Fruit fly (Drosophila melanogaster) whole organism, adult: ENCODE results near the gene PolI.

ENCODE experiments used
- CG11617 ChIP-seq: fragments of 200-800 bp; sonication (Bioruptor generic); optimal IDR thresholded peaks from 2 replicates; lab custom pipeline; 2017; ENCODE audit warnings: mild to moderate bottlenecking, missing biosample characterization, missing genetic modification reagents, missing genetic modification characterization
- CG12768 ChIP-seq: fragments of 200-800 bp; sonication (Bioruptor generic); optimal IDR thresholded peaks from 2 replicates; lab custom pipeline; 2017; ENCODE audit warnings: missing biosample characterization, missing genetic modification characterization, mild to moderate bottlenecking, moderate library complexity, missing genetic modification reagents
- CG14711 ChIP-seq: fragments of 200-800 bp; sonication (Bioruptor generic); optimal IDR thresholded peaks from 2 replicates; lab custom pipeline; 2018; ENCODE audit warnings: missing biosample characterization, mild to moderate bottlenecking, missing genetic modification characterization, moderate library complexity
- CG1620 ChIP-seq: fragments of 200-800 bp; sonication (Bioruptor generic); optimal IDR thresholded peaks from 2 replicates; lab custom pipeline; 2016; ENCODE audit warnings: missing biosample characterization, missing genetic modification characterization
- CG33017 ChIP-seq: fragments of 200-800 bp; sonication (Bioruptor generic); optimal IDR thresholded peaks from 2 replicates; lab custom pipeline; 2018; ENCODE audit warnings: missing biosample characterization, mild to moderate bottlenecking, missing genetic modification characterization, moderate library complexity
- CG5204 ChIP-seq: fragments of 200-800 bp; sonication (Bioruptor generic); optimal IDR thresholded peaks from 2 replicates; lab custom pipeline; 2016; ENCODE audit warnings: missing biosample characterization, missing genetic modification characterization
- CG7045 ChIP-seq: fragments of 200-800 bp; sonication (Bioruptor generic); optimal IDR thresholded peaks from 2 replicates; lab custom pipeline; 2017; ENCODE audit warnings: missing biosample characterization, mild to moderate bottlenecking, missing genetic modification characterization
- CG7101 ChIP-seq: fragments of 200-800 bp; sonication (Bioruptor generic); optimal IDR thresholded peaks from 2 replicates; lab custom pipeline; 2018; ENCODE audit warnings: missing biosample characterization, mild to moderate bottlenecking, missing genetic modification characterization, moderate library complexity
- Clk ChIP-seq: fragments of 200-800 bp; sonication (Bioruptor generic); optimal IDR thresholded peaks from 2 replicates; lab custom pipeline; 2017; ENCODE audit warnings: missing biosample characterization, missing genetic modification characterization
- Crg-1 ChIP-seq: fragments of 200-800 bp; sonication (Bioruptor generic); optimal IDR thresholded peaks from 2 replicates; lab custom pipeline; 2016; ENCODE audit warnings: missing biosample characterization, missing genetic modification characterization
- Hr96 ChIP-seq: fragments of 200-800 bp; sonication (Bioruptor generic); optimal IDR thresholded peaks from 2 replicates; lab custom pipeline; 2016; ENCODE audit warnings: missing biosample characterization, missing genetic modification characterization
- Mnt ChIP-seq: fragments of 200-800 bp; sonication (Bioruptor generic); optimal IDR thresholded peaks from 2 replicates; lab custom pipeline; 2016; ENCODE audit warnings: missing biosample characterization, mild to moderate bottlenecking, missing genetic modification characterization
- bab1 ChIP-seq: fragments of 200-800 bp; sonication (Bioruptor generic); optimal IDR thresholded peaks from 3 replicates; lab custom pipeline; 2019; ENCODE audit warnings: missing biosample characterization, mild to moderate bottlenecking, missing genetic modification characterization, moderate library complexity
- cic ChIP-seq: fragments of 200-800 bp; sonication (Bioruptor generic); optimal IDR thresholded peaks from 2 replicates; lab custom pipeline; 2017; ENCODE audit warnings: missing biosample characterization, mild to moderate bottlenecking, missing genetic modification characterization, moderate library complexity
- cnc ChIP-seq, 2 experiments: fragments of >200 bp; optimal IDR thresholded peaks; 2 replicates each; lab custom pipeline; 2017
- kay ChIP-seq: fragments of 200-800 bp; sonication (Bioruptor generic); peaks from one replicate; lab custom pipeline; 2016; ENCODE audit warnings: missing biosample characterization, missing genetic modification characterization, borderline replicate concordance
- ovo ChIP-seq: fragments of 200-800 bp; sonication (Bioruptor generic); optimal IDR thresholded peaks from 2 replicates; lab custom pipeline; 2016; ENCODE audit warnings: missing biosample characterization, missing genetic modification characterization
- pad ChIP-seq: fragments of 200-800 bp; sonication (Bioruptor generic); optimal IDR thresholded peaks from 3 replicates; lab custom pipeline; 2017; ENCODE audit warnings: missing biosample characterization, missing genetic modification characterization, mild to moderate bottlenecking, moderate library complexity, missing genetic modification reagents
- tj ChIP-seq: fragments of 200-800 bp; sonication (Bioruptor generic); optimal IDR thresholded peaks from 3 replicates; lab custom pipeline; 2017; ENCODE audit warnings: missing biosample characterization, mild to moderate bottlenecking, missing genetic modification characterization, moderate library complexity
- toe ChIP-seq: fragments of 200-800 bp; sonication (Bioruptor generic); optimal IDR thresholded peaks from 2 replicates; lab custom pipeline; 2016; ENCODE audit warnings: missing biosample characterization, missing genetic modification characterization

PolI gene

dm6 chr3R:8233370-8233773, at the start of gene PolI:
Gene PolI (plus strand): TSS chr3R:8233507.
- TF ChIP-seq bab1 (peak; percentile 33), Clk (no peak), Hr96 (peak; percentile 9), CG7045 (GFP tag; lab: Kevin White, UChicago) (peak; percentile 8), tj (GFP tag; lab: Kevin White, UChicago) (no peak), CG5204 (GFP tag; lab: Kevin White, UChicago) (peak; percentile 12), CG1620 (GFP tag; lab: Kevin White, UChicago) (peak; percentile 48), cnc (optimal IDR thresholded peaks at IDR 0.05; lab: Kevin White, UChicago) (no peak), CG14711 (no peak), pad (peak; percentile 20), CG33017 (no peak), cic (GFP tag; lab: Kevin White, UChicago) (no peak), Mnt (GFP tag; lab: Kevin White, UChicago) (peak; percentile 48), kay (GFP tag; lab: Kevin White, UChicago) (peak; percentile 94), Crg-1 (GFP tag; lab: Kevin White, UChicago) (no peak), ovo (peak; percentile 16), toe (peak; percentile 56), CG7101 (tag; lab: Kevin White, UChicago) (peak; percentile 9)

dm6 chr3R:8187446-8188133, 45.7 kb upstream of the PolI start:
- TF ChIP-seq cnc (optimal IDR thresholded peaks at IDR 0.05; lab: Kevin White, UChicago) (no peak), CG14711 (no peak), Crg-1 (GFP tag; lab: Kevin White, UChicago) (no peak), cic (GFP tag; lab: Kevin White, UChicago) (no peak), Clk (no peak), CG5204 (GFP tag; lab: Kevin White, UChicago) (no peak), pad (no peak), kay (GFP tag; lab: Kevin White, UChicago) (no peak), Mnt (GFP tag; lab: Kevin White, UChicago) (no peak), Hr96 (no peak), CG1620 (GFP tag; lab: Kevin White, UChicago) (no peak), CG12768 (no peak)

dm6 chr3R:8189473-8189872, 43.8 kb upstream of the PolI start:
- no peak for TF ChIP-seq CG1620 (GFP tag; lab: Kevin White, UChicago)
- TF ChIP-seq CG14711: no peak
- no peak for TF ChIP-seq CG33017
- no peak for TF ChIP-seq CG7101 (tag; lab: Kevin White, UChicago)
- no peak for TF ChIP-seq Clk
- no peak for TF ChIP-seq CG7045 (GFP tag; lab: Kevin White, UChicago)
- no peak for TF ChIP-seq CG12768
- TF ChIP-seq Hr96: no peak
- no peak for TF ChIP-seq cnc (optimal IDR thresholded peaks at IDR 0.05; lab: Kevin White, UChicago)
- TF ChIP-seq ovo: no peak
- TF ChIP-seq toe: no peak
- no peak for TF ChIP-seq Mnt (GFP tag; lab: Kevin White, UChicago)

- TF ChIP-seq tj (GFP tag; lab: Kevin White, UChicago) (no peak), pad (peak; percentile 19)
Measured at dm6 chr3R:8190866-8191265, 42.4 kb upstream of the PolI start.

dm6 chr3R:8192261-8192917, 40.9 kb upstream of the PolI start:
- TF ChIP-seq bab1: no peak
- TF ChIP-seq CG12768: no peak
- TF ChIP-seq Mnt (GFP tag; lab: Kevin White, UChicago): no peak
- no peak for TF ChIP-seq CG14711
- TF ChIP-seq Hr96: no peak
- TF ChIP-seq Crg-1 (GFP tag; lab: Kevin White, UChicago): no peak
- TF ChIP-seq toe: no peak
- TF ChIP-seq CG33017: no peak
- no peak for TF ChIP-seq CG7045 (GFP tag; lab: Kevin White, UChicago)
- TF ChIP-seq CG1620 (GFP tag; lab: Kevin White, UChicago): no peak
- no peak for TF ChIP-seq CG5204 (GFP tag; lab: Kevin White, UChicago)
- no peak for TF ChIP-seq CG7101 (tag; lab: Kevin White, UChicago)
- TF ChIP-seq kay (GFP tag; lab: Kevin White, UChicago): no peak
- TF ChIP-seq CG11617 (GFP tag; lab: Kevin White, UChicago): no peak
- TF ChIP-seq cnc (optimal IDR thresholded peaks at IDR 0.05; lab: Kevin White, UChicago): no peak
- TF ChIP-seq cic (GFP tag; lab: Kevin White, UChicago): no peak
- no peak for TF ChIP-seq Clk
- TF ChIP-seq pad: no peak

- no peak for TF ChIP-seq CG7045 (GFP tag; lab: Kevin White, UChicago)
- TF ChIP-seq Mnt (GFP tag; lab: Kevin White, UChicago): no peak
- TF ChIP-seq ovo: no peak
- no peak for TF ChIP-seq bab1
- TF ChIP-seq cnc (optimal IDR thresholded peaks at IDR 0.05; lab: Kevin White, UChicago): no peak
- no peak for TF ChIP-seq CG7101 (tag; lab: Kevin White, UChicago)
- TF ChIP-seq CG33017: no peak
- TF ChIP-seq CG12768: no peak
- no peak for TF ChIP-seq Crg-1 (GFP tag; lab: Kevin White, UChicago)
- TF ChIP-seq pad: no peak
- TF ChIP-seq Clk: no peak
- TF ChIP-seq Hr96: no peak
- TF ChIP-seq CG5204 (GFP tag; lab: Kevin White, UChicago): no peak
- TF ChIP-seq cic (GFP tag; lab: Kevin White, UChicago): no peak
- TF ChIP-seq CG11617 (GFP tag; lab: Kevin White, UChicago): no peak
- TF ChIP-seq tj (GFP tag; lab: Kevin White, UChicago): no peak
- TF ChIP-seq CG1620 (GFP tag; lab: Kevin White, UChicago): no peak
- no peak for TF ChIP-seq kay (GFP tag; lab: Kevin White, UChicago)
Measured at dm6 chr3R:8193120-8193519, 40.2 kb upstream of the PolI start.
